Fruit fly (Drosophila melanogaster) whole organism, embryonic: Measurements from ENCODE around the gene Jhbp13.

Source experiments
- C15 ChIP-seq: fragments of 200-800 bp; sonication (Bioruptor generic); IDR thresholded peaks from 3 replicates; pipeline ENCODE4 v1.3.6; 2022; ENCODE audit warnings: missing biosample characterization, missing genetic modification characterization
- CG10274 ChIP-seq: fragments of 200-800 bp; sonication (Bioruptor generic); optimal IDR thresholded peaks from 3 replicates; lab custom pipeline; 2017; ENCODE audit warnings: missing biosample characterization, mild to moderate bottlenecking, missing genetic modification characterization
- CG10543 ChIP-seq: fragments of 200-800 bp; sonication (Bioruptor generic); optimal IDR thresholded peaks from 3 replicates; lab custom pipeline; 2017; ENCODE audit warnings: missing biosample characterization, mild to moderate bottlenecking, missing genetic modification characterization, moderate library complexity
- CG11093 ChIP-seq: fragments of 200-800 bp; sonication (Bioruptor generic); IDR thresholded peaks from 3 replicates; pipeline ENCODE4 v1.3.6; 2022; ENCODE audit warnings: missing biosample characterization, missing genetic modification characterization
- CG12659 ChIP-seq: fragments of 200-800 bp; sonication (Bioruptor generic); optimal IDR thresholded peaks from 3 replicates; lab custom pipeline; 2017; ENCODE audit warnings: mild to moderate bottlenecking, missing biosample characterization, missing genetic modification reagents, missing genetic modification characterization
- CG13296 ChIP-seq: fragments of 200-800 bp; sonication (Bioruptor generic); optimal IDR thresholded peaks from 3 replicates; lab custom pipeline; 2018; ENCODE audit warnings: missing biosample characterization, mild to moderate bottlenecking, missing genetic modification characterization
- CG13424 ChIP-seq: fragments of 200-800 bp; sonication (Bioruptor generic); optimal IDR thresholded peaks from 2 replicates; lab custom pipeline; 2019; ENCODE audit warnings: missing biosample characterization, mild to moderate bottlenecking, missing genetic modification characterization, moderate library complexity
- CG14860 ChIP-seq: fragments of 200-800 bp; sonication (Bioruptor generic); IDR thresholded peaks from 3 replicates; pipeline ENCODE4 v1.3.6; 2022; ENCODE audit warnings: missing biosample characterization, missing genetic modification characterization; ENCODE audit not compliant: partially characterized antibody
- CG1602 ChIP-seq: fragments of 200-800 bp; sonication (Bioruptor generic); optimal IDR thresholded peaks from 3 replicates; lab custom pipeline; 2016; ENCODE audit warnings: missing biosample characterization, missing genetic modification characterization
- CG17361 ChIP-seq: fragments of 200-800 bp; sonication (Bioruptor generic); IDR thresholded peaks from 3 replicates; pipeline ENCODE4 v1.3.6; 2022; ENCODE audit warnings: missing biosample characterization, missing genetic modification characterization
- CG17568 ChIP-seq: fragments of 200-800 bp; sonication (Bioruptor generic); optimal IDR thresholded peaks from 2 replicates; lab custom pipeline; 2018; ENCODE audit warnings: missing biosample characterization, mild to moderate bottlenecking, missing genetic modification characterization, moderate library complexity
- CG1792 ChIP-seq: fragments of 200-800 bp; sonication (Bioruptor generic); optimal IDR thresholded peaks from 2 replicates; lab custom pipeline; 2016; ENCODE audit warnings: missing biosample characterization, missing genetic modification characterization
- CG18011 ChIP-seq: fragments of 200-800 bp; sonication (Bioruptor generic); optimal IDR thresholded peaks from 2 replicates; lab custom pipeline; 2017; ENCODE audit warnings: missing biosample characterization, missing genetic modification characterization, mild to moderate bottlenecking, moderate library complexity, missing genotype
- CG18262 ChIP-seq: fragments of 200-800 bp; optimal IDR thresholded peaks from 3 replicates; lab custom pipeline; 2019; ENCODE audit warnings: missing biosample characterization, mild to moderate bottlenecking, missing genetic modification characterization, moderate library complexity
- CG30020 ChIP-seq: fragments of 200-800 bp; optimal IDR thresholded peaks from 2 replicates; lab custom pipeline; 2019; ENCODE audit warnings: missing biosample characterization, mild to moderate bottlenecking, missing genetic modification characterization, moderate library complexity
- CG34376 ChIP-seq: fragments of 200-800 bp; sonication (Bioruptor generic); optimal IDR thresholded peaks from 2 replicates; lab custom pipeline; 2018; ENCODE audit warnings: missing biosample characterization, mild to moderate bottlenecking, missing genetic modification characterization
- CG42726 ChIP-seq: fragments of 200-800 bp; sonication (Bioruptor generic); IDR thresholded peaks from 2 replicates; pipeline ENCODE4 v1.3.6; 2022; ENCODE audit warnings: missing biosample characterization, missing genetic modification characterization; ENCODE audit not compliant: partially characterized antibody
- CG4854 ChIP-seq: fragments of 200-800 bp; sonication (Bioruptor generic); optimal IDR thresholded peaks from 2 replicates; lab custom pipeline; 2016; ENCODE audit warnings: missing biosample characterization, missing genetic modification characterization, inconsistent platforms
- CG5180 ChIP-seq: fragments of 200-800 bp; sonication (Bioruptor generic); optimal IDR thresholded peaks from 3 replicates; lab custom pipeline; 2017; ENCODE audit warnings: missing biosample characterization, missing genetic modification characterization, mild to moderate bottlenecking, moderate library complexity, missing genetic modification reagents
- CG6654 ChIP-seq: fragments of 200-800 bp; sonication (Bioruptor generic); optimal IDR thresholded peaks from 2 replicates; lab custom pipeline; 2017; ENCODE audit warnings: missing biosample characterization, mild to moderate bottlenecking, missing genetic modification characterization
- CrebB ChIP-seq: fragments of 200-800 bp; sonication (Bioruptor generic); optimal IDR thresholded peaks from 3 replicates; lab custom pipeline; 2018; ENCODE audit warnings: missing biosample characterization, mild to moderate bottlenecking, missing genetic modification characterization
- Deaf1 ChIP-seq: fragments of 200-800 bp; optimal IDR thresholded peaks from 3 replicates; lab custom pipeline; 2019; ENCODE audit warnings: missing biosample characterization, mild to moderate bottlenecking, missing genetic modification characterization, moderate library complexity
- Drgx ChIP-seq: fragments of 200-800 bp; sonication (Bioruptor generic); IDR thresholded peaks from 2 replicates; pipeline ENCODE4 v1.3.6; 2022; ENCODE audit warnings: missing biosample characterization, missing genetic modification characterization
- Fer2 ChIP-seq: fragments of 200-800 bp; sonication (Bioruptor generic); optimal IDR thresholded peaks from 2 replicates; lab custom pipeline; 2018; ENCODE audit warnings: missing biosample characterization, mild to moderate bottlenecking, missing genetic modification characterization, moderate library complexity
- HmgD ChIP-seq: fragments of 200-800 bp; sonication (Bioruptor generic); optimal IDR thresholded peaks from 3 replicates; lab custom pipeline; 2016; ENCODE audit warnings: missing biosample characterization, missing genetic modification characterization
- HmgZ ChIP-seq: fragments of 200-800 bp; sonication (Bioruptor generic); optimal IDR thresholded peaks from 2 replicates; lab custom pipeline; 2018; ENCODE audit warnings: missing biosample characterization, mild to moderate bottlenecking, missing genetic modification characterization
- Mes4 ChIP-seq: fragments of 200-800 bp; sonication (Bioruptor generic); optimal IDR thresholded peaks from 2 replicates; lab custom pipeline; 2016; ENCODE audit warnings: missing biosample characterization, missing genetic modification characterization
- Neu2 ChIP-seq: fragments of 200-800 bp; sonication (Bioruptor generic); optimal IDR thresholded peaks from 3 replicates; lab custom pipeline; 2016; ENCODE audit warnings: missing biosample characterization, missing genetic modification characterization, borderline replicate concordance
- Xbp1 ChIP-seq: fragments of 200-800 bp; sonication (Bioruptor generic); optimal IDR thresholded peaks from 3 replicates; lab custom pipeline; 2016; ENCODE audit warnings: missing biosample characterization, mild to moderate bottlenecking, missing genetic modification characterization
- ac ChIP-seq: fragments of 200-800 bp; sonication (Bioruptor generic); optimal IDR thresholded peaks from 3 replicates; lab custom pipeline; 2017; ENCODE audit warnings: missing biosample characterization, mild to moderate bottlenecking, missing genetic modification characterization
- ara ChIP-seq: fragments of 200-800 bp; sonication (Bioruptor generic); IDR thresholded peaks from 2 replicates; pipeline ENCODE4 v1.3.6; 2022; ENCODE audit warnings: missing biosample characterization, missing genetic modification characterization
- ash1 ChIP-seq: fragments of 200-800 bp; sonication (Bioruptor generic); optimal IDR thresholded peaks from 2 replicates; lab custom pipeline; 2018; ENCODE audit warnings: missing biosample characterization, mild to moderate bottlenecking, missing genetic modification characterization
- ato ChIP-seq: fragments of 200-800 bp; sonication (Bioruptor generic); IDR thresholded peaks from 2 replicates; pipeline ENCODE4 v1.3.6; 2022; ENCODE audit warnings: missing biosample characterization, missing genetic modification characterization; ENCODE audit not compliant: partially characterized antibody
- bsh ChIP-seq, 2 experiments: fragments of 200-800 bp; sonication (Bioruptor generic); optimal IDR thresholded peaks; 2 replicates each; lab custom pipeline; 2017 to 2018; ENCODE audit warnings: mild to moderate bottlenecking in 2 of 2, missing biosample characterization in 2 of 2, missing genetic modification characterization in 2 of 2, moderate library complexity in 1 of 2
- crol ChIP-seq: fragments of 200-800 bp; sonication (Bioruptor generic); IDR thresholded peaks from 2 replicates; pipeline ENCODE4 v1.3.6; 2022; ENCODE audit warnings: missing biosample characterization, missing genetic modification characterization
- danr ChIP-seq: fragments of 200-800 bp; sonication (Bioruptor generic); IDR thresholded peaks from 2 replicates; pipeline ENCODE4 v1.3.6; 2022; ENCODE audit warnings: missing biosample characterization, missing genetic modification characterization
- esg ChIP-seq: fragments of 200-800 bp; sonication (Bioruptor generic); conservative IDR thresholded peaks from 2 replicates; pipeline ENCODE4 v1.3.6; 2022; ENCODE audit warnings: missing biosample characterization, missing genetic modification characterization
- fd96Cb ChIP-seq: fragments of 200-800 bp; sonication (Bioruptor generic); optimal IDR thresholded peaks from 2 replicates; lab custom pipeline; 2018; ENCODE audit warnings: missing biosample characterization, mild to moderate bottlenecking, missing genetic modification characterization, moderate library complexity
- gro ChIP-seq: fragments of 200-800 bp; sonication (Bioruptor generic); optimal IDR thresholded peaks from 2 replicates; lab custom pipeline; 2016; ENCODE audit warnings: missing biosample characterization, missing genetic modification characterization
- gt ChIP-seq: fragments of 200-800 bp; sonication (Bioruptor generic); IDR thresholded peaks from 2 replicates; pipeline ENCODE4 v1.3.6; 2022; ENCODE audit warnings: missing biosample characterization, missing genetic modification characterization
- inv ChIP-seq: fragments of 200-800 bp; sonication (Bioruptor generic); IDR thresholded peaks from 2 replicates; pipeline ENCODE4 v1.3.6; 2022; ENCODE audit warnings: missing biosample characterization, missing genetic modification characterization; ENCODE audit not compliant: partially characterized antibody
- klu ChIP-seq: fragments of 200-800 bp; sonication (Bioruptor generic); IDR thresholded peaks from 2 replicates; pipeline ENCODE4 v1.3.6; 2022; ENCODE audit warnings: missing biosample characterization, missing genetic modification characterization
- lilli ChIP-seq: fragments of 200-800 bp; sonication (Bioruptor generic); optimal IDR thresholded peaks from 3 replicates; lab custom pipeline; 2016; ENCODE audit warnings: missing biosample characterization, missing genetic modification characterization
- otp ChIP-seq: fragments of 200-800 bp; sonication (Bioruptor generic); IDR thresholded peaks from 3 replicates; pipeline ENCODE4, ENCODE4 v1.3.6; 2022; ENCODE audit warnings: missing biosample characterization, missing genetic modification characterization
- pzg ChIP-seq: fragments of 200-800 bp; sonication (Bioruptor generic); optimal IDR thresholded peaks from 3 replicates; lab custom pipeline; 2018; ENCODE audit warnings: missing biosample characterization, mild to moderate bottlenecking, missing genetic modification characterization, moderate library complexity
- rib ChIP-seq: fragments of 200-800 bp; sonication (Bioruptor generic); IDR thresholded peaks from 2 replicates; pipeline ENCODE4 v1.3.6; 2022; ENCODE audit warnings: missing biosample characterization, missing genetic modification characterization
- run ChIP-seq: fragments of 200-800 bp; sonication (Bioruptor generic); optimal IDR thresholded peaks from 3 replicates; lab custom pipeline; 2018; ENCODE audit warnings: missing biosample characterization, mild to moderate bottlenecking, missing genetic modification characterization
- unpg ChIP-seq: fragments of 200-800 bp; sonication (Bioruptor generic); optimal IDR thresholded peaks from 3 replicates; lab custom pipeline; 2018; ENCODE audit warnings: missing biosample characterization, mild to moderate bottlenecking, missing genetic modification characterization, moderate library complexity
- wek ChIP-seq: fragments of 200-800 bp; sonication (Bioruptor generic); optimal IDR thresholded peaks from 3 replicates; lab custom pipeline; 2018; ENCODE audit warnings: missing biosample characterization, mild to moderate bottlenecking, missing genetic modification characterization, moderate library complexity
- yki ChIP-seq: fragments of >200 bp; optimal IDR thresholded peaks from 3 replicates; lab custom pipeline; 2018
- zfh2 ChIP-seq: fragments of 200-800 bp; sonication (Bioruptor generic); optimal IDR thresholded peaks from 2 replicates; lab custom pipeline; 2016; ENCODE audit warnings: missing biosample characterization, missing genetic modification characterization

Jhbp13 gene

DNA sequence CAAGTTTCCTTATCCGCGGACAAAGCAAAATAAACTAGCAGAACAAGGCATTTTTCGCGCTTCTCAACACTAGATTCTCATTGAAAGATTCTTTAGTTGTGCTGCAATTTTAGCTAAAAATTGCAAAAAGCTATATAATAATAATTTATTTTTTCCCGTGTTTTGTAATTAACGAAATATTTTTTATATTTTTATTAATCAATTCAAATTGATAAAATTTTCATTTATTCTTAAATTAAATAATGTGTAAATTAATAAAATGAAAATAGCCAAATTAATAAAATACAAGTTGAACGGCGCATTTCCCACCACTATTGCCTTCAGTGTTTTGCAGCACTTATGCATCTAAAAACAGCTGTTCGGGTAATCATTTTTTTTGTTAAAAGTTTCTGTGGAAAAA lies 46.7 kb downstream of the Jhbp13 start, which contains the start of the genes Drep4 and Uvrag (continued):
- TF ChIP-seq CG13424 (peak; percentile 80), lilli (GFP tag; lab: Kevin White, UChicago) (peak; percentile 50), CG12659 (GFP tag; lab: Kevin White, UChicago) (peak; percentile 67), Neu2 (GFP tag; lab: Kevin White, UChicago) (no peak), CG5180 (GFP tag; lab: Kevin White, UChicago) (no peak), CG30020 (tag; lab: Kevin White, UChicago) (no peak), CG17568 (GFP tag; lab: Kevin White, UChicago) (no peak), zfh2 (GFP tag; lab: Kevin White, UChicago) (peak; percentile 50), Drgx (0 out of 2 replicates have a peak, but pooled peaks have one; percentile 19), Deaf1 (no peak), wek (GFP tag; lab: Kevin White, UChicago) (no peak), ash1 (GFP tag; lab: Kevin White, UChicago) (no peak), klu (GFP tag; lab: Robert Waterston, UW) (peak; percentile 56; the same call in 1 of the 2 replicates), danr (GFP tag; lab: Robert Waterston, UW) (no peak), otp (GFP tag; lab: Robert Waterston, UW) (no peak), C15 (GFP tag; lab: Robert Waterston, UW) (no peak), CG17361 (no peak; the same call in 2 of the 3 replicates), CG4854 (GFP tag; lab: Kevin White, UChicago) (no peak), CG1602 (GFP tag; lab: Kevin White, UChicago) (peak; percentile 55), CG10274 (GFP tag; lab: Kevin White, UChicago) (no peak), CG42726 (no peak), yki (lab: Kevin White, UChicago) (no peak), CrebB (tag; lab: Kevin White, UChicago) (no peak), rib (no peak), CG1792 (no peak), CG6654 (no peak), HmgD (GFP tag; lab: Kevin White, UChicago) (no peak), gro (GFP tag; lab: Kevin White, UChicago) (no peak), CG11093 (GFP tag; lab: Robert Waterston, UW) (0 out of 3 replicates have a peak, but pooled peaks have one; percentile 37), crol (GFP tag; lab: Robert Waterston, UW) (no peak), CG18262 (tag; lab: Kevin White, UChicago) (no peak), ac (GFP tag; lab: Kevin White, UChicago) (no peak), run (tag; lab: Kevin White, UChicago) (no peak), CG14860 (GFP tag; lab: Robert Waterston, UW) (no peak), CG10543 (GFP tag; lab: Kevin White, UChicago) (no peak), gt (GFP tag; lab: Robert Waterston, UW) (no peak), CG34376 (GFP tag; lab: Kevin White, UChicago) (no peak), CG18011 (GFP tag; lab: Kevin White, UChicago) (no peak), ara (GFP tag; lab: Robert Waterston, UW) (0 out of 2 replicates have a peak, but pooled peaks have one; percentile 18), HmgZ (tag; lab: Kevin White, UChicago) (peak; percentile 50), ato (GFP tag; lab: Robert Waterston, UW) (no peak), pzg (peak; percentile 18), Xbp1 (GFP tag; lab: Kevin White, UChicago) (peak; percentile 76), esg (GFP tag; lab: Robert Waterston, UW) (peak; percentile 32; the same call in 1 of the 2 replicates), unpg (GFP tag; lab: Kevin White, UChicago) (no peak), inv (GFP tag; lab: Robert Waterston, UW) (no peak), Mes4 (GFP tag; lab: Kevin White, UChicago) (no peak), fd96Cb (peak; percentile 48), Fer2 (tag; lab: Kevin White, UChicago) (peak; percentile 62), CG13296 (GFP tag; lab: Kevin White, UChicago) (peak; percentile 66), bsh (GFP tag; optimal IDR thresholded peaks at IDR 0.05; lab: Kevin White, UChicago) (peak in 1 of 2 experiments; percentile 59)
